Worm (Caenorhabditis elegans) whole organism, L1 larva: ENCODE results near the gene sups-1.

Experiments used
- aly-2 ChIP-seq: fragments of 150-350 bp; optimal IDR thresholded peaks from 2 replicates; lab custom pipeline; 2014; ENCODE audit warnings: missing biosample characterization, missing genetic modification characterization
- ama-1 ChIP-seq: fragments of 150-350 bp; optimal IDR thresholded peaks from 2 replicates; lab custom pipeline; 2014
- dpl-1 ChIP-seq, 3 experiments: fragments of 150-350 bp in 2 of 3; sonication (generic microtip) in 1 of 3; optimal IDR thresholded peaks; 2 replicates each; lab custom pipeline; 2014 to 2017; ENCODE audit warnings: missing biosample characterization in 3 of 3, missing genetic modification characterization in 3 of 3, missing genetic modification reagents in 3 of 3
- dsc-1 ChIP-seq: sonication (generic microtip); optimal IDR thresholded peaks from 2 replicates; lab custom pipeline; 2016; ENCODE audit warnings: mild to moderate bottlenecking, missing genetic modification characterization, missing compliant biosample characterization
- egl-27 ChIP-seq, 2 experiments: fragments of 150-350 bp in 1 of 2; sonication (generic microtip); optimal IDR thresholded peaks; 3 replicates each; lab custom pipeline; 2017 to 2018; ENCODE audit warnings: missing biosample characterization in 2 of 2, missing genetic modification characterization in 2 of 2, missing genetic modification reagents in 2 of 2
- isw-1 ChIP-seq: fragments of 200-800 bp; sonication (Bioruptor generic); IDR thresholded peaks from 2 replicates; pipeline ENCODE4 v1.3.6; 2022; ENCODE audit warnings: missing genetic modification characterization, missing compliant biosample characterization
- lin-14 ChIP-seq: fragments of 200-800 bp; sonication (Bioruptor generic); optimal IDR thresholded peaks from 2 replicates; lab custom pipeline; 2018; ENCODE audit warnings: mild to moderate bottlenecking, missing genetic modification characterization, moderate library complexity, missing compliant biosample characterization
- lin-39 ChIP-seq: fragments of 150-350 bp; optimal IDR thresholded peaks from 2 replicates; lab custom pipeline; 2014; ENCODE audit warnings: missing biosample characterization, missing genetic modification reagents, missing genetic modification characterization
- lsy-2 ChIP-seq, 2 experiments: fragments of 150-350 bp; optimal IDR thresholded peaks; 2 replicates each; lab custom pipeline; 2014; ENCODE audit warnings: missing biosample characterization in 2 of 2, missing genetic modification characterization in 2 of 2
- nhr-19 ChIP-seq: fragments of 200-800 bp; sonication (Bioruptor generic); conservative IDR thresholded peaks from 2 replicates; pipeline ENCODE4 v1.3.6; 2022; ENCODE audit warnings: missing genetic modification characterization, missing compliant biosample characterization
- nhr-76 ChIP-seq: sonication (generic microtip); optimal IDR thresholded peaks from 2 replicates; lab custom pipeline; 2017; ENCODE audit warnings: missing biosample characterization, missing genetic modification characterization
- snu-23 ChIP-seq: sonication (generic microtip); optimal IDR thresholded peaks from 2 replicates; lab custom pipeline; 2016; ENCODE audit warnings: missing genetic modification characterization, missing compliant biosample characterization
- ztf-11 ChIP-seq, 2 experiments: sonication (generic microtip); optimal IDR thresholded peaks; 2 replicates each; lab custom pipeline; 2016 to 2017; ENCODE audit warnings: missing genetic modification characterization in 2 of 2, missing biosample characterization in 1 of 2, missing compliant biosample characterization in 1 of 2

DNA sequence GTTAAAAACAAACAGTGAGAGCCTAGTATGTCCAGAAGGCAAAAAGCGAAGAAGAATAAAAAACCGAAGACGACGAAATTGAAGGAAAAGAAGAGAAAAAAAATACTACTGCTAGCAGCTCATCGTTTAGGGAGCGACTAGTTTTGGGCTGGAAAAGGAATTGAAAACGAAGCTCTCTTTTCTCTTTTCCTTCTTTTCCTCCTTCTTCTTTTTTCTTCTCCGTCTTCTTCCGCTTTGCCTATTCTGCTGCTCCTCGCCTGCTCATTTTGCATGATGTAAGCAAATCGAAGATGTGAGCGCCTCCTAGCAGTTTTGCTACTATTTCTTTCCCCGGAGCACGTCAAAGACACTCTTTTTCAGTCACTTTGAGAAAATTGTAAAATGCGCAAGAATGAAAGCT, 22.3 kb upstream of the sups-1 start:
- TF ChIP-seq nhr-76 (tag; lab: Kevin White, UChicago) (no peak), egl-27 (tag; optimal IDR thresholded peaks at IDR 0.05; lab: Kevin White, UChicago) (no peak), ztf-11 (tag; optimal IDR thresholded peaks at IDR 0.05; lab: Kevin White, UChicago) (no peak), snu-23 (GFP tag; lab: Kevin White, UChicago) (no peak), dpl-1 (GFP tag; optimal IDR thresholded peaks at IDR 0.05; lab: Kevin White, UChicago) (no peak), ama-1 (lab: Kevin White, UChicago) (no peak), aly-2 (tag; lab: Kevin White, UChicago) (no peak), lsy-2 (tag; optimal IDR thresholded peaks at IDR 0.05; lab: Kevin White, UChicago) (peak in 1 of 2 experiments; percentile 4), isw-1 (GFP tag; lab: Robert Waterston, UW) (no peak), dsc-1 (tag; lab: Kevin White, UChicago) (no peak), lin-14 (peak; percentile 75), lin-39 (no peak), nhr-19 (GFP tag; lab: Robert Waterston, UW) (no peak)
